Fruit fly (Drosophila melanogaster) whole organism, embryonic: Measurements from ENCODE around the gene Sqor.

Source experiments
- Abd-B ChIP-seq: fragments of 200-800 bp; sonication (Bioruptor generic); optimal IDR thresholded peaks from 2 replicates; lab custom pipeline; 2018; ENCODE audit warnings: missing biosample characterization, mild to moderate bottlenecking, missing genetic modification characterization, moderate library complexity
- Awh ChIP-seq: fragments of 200-800 bp; sonication (Bioruptor generic); IDR thresholded peaks from 2 replicates; pipeline ENCODE4, ENCODE4 v1.3.6; 2022; ENCODE audit warnings: missing biosample characterization, missing genetic modification characterization
- Blimp-1 ChIP-seq: fragments of 200-800 bp; sonication (Bioruptor generic); optimal IDR thresholded peaks from 3 replicates; lab custom pipeline; 2018; ENCODE audit warnings: missing biosample characterization, missing genetic modification characterization, mild to moderate bottlenecking, moderate library complexity, missing genetic modification reagents
- CG10431 ChIP-seq: fragments of 200-800 bp; sonication (Bioruptor generic); optimal IDR thresholded peaks from 3 replicates; lab custom pipeline; 2018; ENCODE audit warnings: missing biosample characterization, mild to moderate bottlenecking, missing genetic modification characterization
- CG11093 ChIP-seq: fragments of 200-800 bp; sonication (Bioruptor generic); IDR thresholded peaks from 3 replicates; pipeline ENCODE4 v1.3.6; 2022; ENCODE audit warnings: missing biosample characterization, missing genetic modification characterization
- CG11723 ChIP-seq: fragments of 200-800 bp; sonication (Bioruptor generic); optimal IDR thresholded peaks from 2 replicates; lab custom pipeline; 2017; ENCODE audit warnings: missing biosample characterization, mild to moderate bottlenecking, missing genetic modification characterization
- CG12236 ChIP-seq: fragments of 200-800 bp; sonication (Bioruptor generic); optimal IDR thresholded peaks from 2 replicates; lab custom pipeline; 2016; ENCODE audit warnings: missing biosample characterization, missing genetic modification characterization
- CG12769 ChIP-seq: fragments of 200-800 bp; sonication (Bioruptor generic); optimal IDR thresholded peaks from 2 replicates; lab custom pipeline; 2019; ENCODE audit warnings: missing biosample characterization, mild to moderate bottlenecking, missing genetic modification characterization, moderate library complexity
- CG13296 ChIP-seq: fragments of 200-800 bp; sonication (Bioruptor generic); optimal IDR thresholded peaks from 3 replicates; lab custom pipeline; 2018; ENCODE audit warnings: missing biosample characterization, mild to moderate bottlenecking, missing genetic modification characterization
- CG15269 ChIP-seq: fragments of 200-800 bp; sonication (Bioruptor generic); optimal IDR thresholded peaks from 2 replicates; lab custom pipeline; 2018; ENCODE audit warnings: missing biosample characterization, mild to moderate bottlenecking, missing genetic modification characterization, moderate library complexity
- CG15601 ChIP-seq: fragments of 200-800 bp; sonication (Bioruptor generic); optimal IDR thresholded peaks from 3 replicates; lab custom pipeline; 2019; ENCODE audit warnings: missing biosample characterization, mild to moderate bottlenecking, missing genetic modification characterization, moderate library complexity
- CG17829 ChIP-seq: fragments of 200-800 bp; optimal IDR thresholded peaks from 2 replicates; lab custom pipeline; 2019; ENCODE audit warnings: missing biosample characterization, mild to moderate bottlenecking, missing genetic modification characterization, moderate library complexity
- CG32772 ChIP-seq: fragments of 200-800 bp; sonication (Bioruptor generic); IDR thresholded peaks from 2 replicates; pipeline ENCODE4 v1.3.6; 2022; ENCODE audit warnings: missing biosample characterization, missing genetic modification characterization
- CG34224 ChIP-seq: fragments of 200-800 bp; sonication (Bioruptor generic); IDR thresholded peaks from 3 replicates; pipeline ENCODE4 v1.3.6; 2022; ENCODE audit warnings: missing biosample characterization, missing genetic modification characterization; ENCODE audit not compliant: partially characterized antibody
- CG3838 ChIP-seq: fragments of 200-800 bp; sonication (Bioruptor generic); optimal IDR thresholded peaks from 3 replicates; lab custom pipeline; 2016; ENCODE audit warnings: missing biosample characterization, missing genetic modification characterization
- CG4730 ChIP-seq: fragments of 200-800 bp; sonication (Bioruptor generic); IDR thresholded peaks from 2 replicates; pipeline ENCODE4 v1.3.6; 2022; ENCODE audit warnings: missing biosample characterization, missing genetic modification characterization
- CG6254 ChIP-seq: fragments of 200-800 bp; sonication (Bioruptor generic); optimal IDR thresholded peaks from 3 replicates; lab custom pipeline; 2017; ENCODE audit warnings: mild to moderate bottlenecking, missing biosample characterization, missing genetic modification reagents, missing genetic modification characterization
- CG6765 ChIP-seq: fragments of 200-800 bp; sonication (Bioruptor generic); optimal IDR thresholded peaks from 3 replicates; lab custom pipeline; 2017; ENCODE audit warnings: missing biosample characterization, mild to moderate bottlenecking, missing genetic modification characterization
- CG9727 ChIP-seq: fragments of 200-800 bp; sonication (Bioruptor generic); optimal IDR thresholded peaks from 3 replicates; lab custom pipeline; 2017; ENCODE audit warnings: missing biosample characterization, mild to moderate bottlenecking, missing genetic modification characterization
- CG9797 ChIP-seq: fragments of 200-800 bp; sonication (Bioruptor generic); optimal IDR thresholded peaks from 3 replicates; lab custom pipeline; 2018; ENCODE audit warnings: missing biosample characterization, mild to moderate bottlenecking, missing genetic modification characterization
- Dbx ChIP-seq: fragments of 200-800 bp; sonication (Bioruptor generic); IDR thresholded peaks from 3 replicates; pipeline ENCODE4 v1.3.6; 2022; ENCODE audit warnings: missing biosample characterization, missing genetic modification characterization
- E2f1 ChIP-seq: fragments of 200-800 bp; sonication (Bioruptor generic); IDR thresholded peaks from 2 replicates; pipeline ENCODE4 v1.3.6; 2022; ENCODE audit warnings: missing biosample characterization, missing genetic modification characterization
- Hey ChIP-seq: fragments of 200-800 bp; sonication (Bioruptor generic); optimal IDR thresholded peaks from 3 replicates; lab custom pipeline; 2018; ENCODE audit warnings: missing biosample characterization, mild to moderate bottlenecking, missing genetic modification characterization
- Hmx ChIP-seq: fragments of 200-800 bp; sonication (Bioruptor generic); optimal IDR thresholded peaks from 2 replicates; lab custom pipeline; 2016; ENCODE audit warnings: missing biosample characterization, missing genetic modification characterization
- Mrtf ChIP-seq: fragments of 200-800 bp; sonication (Bioruptor generic); IDR thresholded peaks from 3 replicates; pipeline ENCODE4 v1.3.6; 2022; ENCODE audit warnings: missing biosample characterization, missing genetic modification characterization
- TFAM ChIP-seq: fragments of 200-800 bp; sonication (Bioruptor generic); optimal IDR thresholded peaks from 2 replicates; lab custom pipeline; 2017; ENCODE audit warnings: missing biosample characterization, missing genetic modification characterization, inconsistent platforms
- bcd ChIP-seq: fragments of 200-800 bp; sonication (Bioruptor generic); optimal IDR thresholded peaks from 2 replicates; lab custom pipeline; 2017; ENCODE audit warnings: missing biosample characterization, mild to moderate bottlenecking, missing genetic modification characterization
- cad ChIP-seq: fragments of >200 bp; optimal IDR thresholded peaks from 2 replicates; lab custom pipeline; 2017; ENCODE audit warnings: missing biosample characterization, missing genetic modification characterization
- crp ChIP-seq, 2 experiments: fragments of 200-800 bp; sonication (Bioruptor generic); optimal IDR thresholded peaks; 2 replicates in 1 of 2; 3 replicates in 1 of 2; lab custom pipeline; 2017; ENCODE audit warnings: missing biosample characterization in 2 of 2, missing genetic modification characterization in 2 of 2, mild to moderate bottlenecking in 1 of 2, moderate library complexity in 1 of 2
- cwo ChIP-seq: fragments of 200-800 bp; sonication (Bioruptor generic); optimal IDR thresholded peaks from 3 replicates; lab custom pipeline; 2017; ENCODE audit warnings: missing biosample characterization, missing genetic modification characterization, mild to moderate bottlenecking, moderate library complexity, missing genetic modification reagents
- dimm ChIP-seq: fragments of 200-800 bp; sonication (Bioruptor generic); IDR thresholded peaks from 2 replicates; pipeline ENCODE4 v1.3.6; 2022; ENCODE audit warnings: missing biosample characterization, missing genetic modification characterization
- ems ChIP-seq: fragments of 200-800 bp; sonication (Bioruptor generic); optimal IDR thresholded peaks from 3 replicates; lab custom pipeline; 2016; ENCODE audit warnings: missing biosample characterization, missing genetic modification characterization
- ewg ChIP-seq: fragments of 200-800 bp; sonication (Bioruptor generic); optimal IDR thresholded peaks from 3 replicates; lab custom pipeline; 2017; ENCODE audit warnings: mild to moderate bottlenecking, missing biosample characterization, missing genetic modification reagents, missing genetic modification characterization
- gcm ChIP-seq: fragments of 200-800 bp; sonication (Bioruptor generic); optimal IDR thresholded peaks from 2 replicates; lab custom pipeline; 2019; ENCODE audit warnings: missing biosample characterization, mild to moderate bottlenecking, missing genetic modification characterization, moderate library complexity
- grn ChIP-seq: fragments of 200-800 bp; sonication (Bioruptor generic); optimal IDR thresholded peaks from 3 replicates; lab custom pipeline; 2017; ENCODE audit warnings: missing biosample characterization, missing genetic modification characterization
- hb ChIP-seq: fragments of 200-800 bp; sonication (Bioruptor generic); IDR thresholded peaks from 3 replicates; pipeline ENCODE4 v1.3.6; 2022; ENCODE audit warnings: missing biosample characterization, missing genetic modification characterization; ENCODE audit not compliant: partially characterized antibody
- hth ChIP-seq: fragments of >200 bp; optimal IDR thresholded peaks from 2 replicates; lab custom pipeline; 2017; ENCODE audit warnings: inconsistent platforms
- jing ChIP-seq: fragments of 200-800 bp; sonication (Bioruptor generic); optimal IDR thresholded peaks from 2 replicates; lab custom pipeline; 2018; ENCODE audit warnings: missing biosample characterization, mild to moderate bottlenecking, missing genetic modification characterization
- klu ChIP-seq: fragments of 200-800 bp; sonication (Bioruptor generic); IDR thresholded peaks from 2 replicates; pipeline ENCODE4 v1.3.6; 2022; ENCODE audit warnings: missing biosample characterization, missing genetic modification characterization
- lbe ChIP-seq: fragments of 200-800 bp; sonication (Bioruptor generic); optimal IDR thresholded peaks from 2 replicates; lab custom pipeline; 2016; ENCODE audit warnings: missing biosample characterization, mild to moderate bottlenecking, missing genetic modification characterization
- maf-S ChIP-seq: fragments of 200-800 bp; sonication (Bioruptor generic); optimal IDR thresholded peaks from 2 replicates; lab custom pipeline; 2016; ENCODE audit warnings: missing biosample characterization, missing genetic modification characterization
- mld ChIP-seq: fragments of 200-800 bp; sonication (Bioruptor generic); IDR thresholded peaks from 3 replicates; pipeline ENCODE4 v1.3.6; 2022; ENCODE audit warnings: missing biosample characterization, missing genetic modification characterization; ENCODE audit not compliant: partially characterized antibody
- oc ChIP-seq: fragments of 200-800 bp; sonication (Bioruptor generic); optimal IDR thresholded peaks from 2 replicates; lab custom pipeline; 2018; ENCODE audit warnings: missing biosample characterization, mild to moderate bottlenecking, missing genetic modification characterization, moderate library complexity
- pb ChIP-seq: fragments of 200-800 bp; sonication (Bioruptor generic); optimal IDR thresholded peaks from 3 replicates; lab custom pipeline; 2016; ENCODE audit warnings: missing biosample characterization, missing genetic modification characterization
- pfk ChIP-seq: fragments of 200-800 bp; sonication (Bioruptor generic); optimal IDR thresholded peaks from 2 replicates; lab custom pipeline; 2018; ENCODE audit warnings: missing biosample characterization, mild to moderate bottlenecking, missing genetic modification characterization, moderate library complexity
- psq ChIP-seq: fragments of 200-800 bp; sonication (Bioruptor generic); optimal IDR thresholded peaks from 2 replicates; lab custom pipeline; 2017; ENCODE audit warnings: missing biosample characterization, missing genetic modification characterization
- ro ChIP-seq: fragments of 200-800 bp; sonication (Bioruptor generic); IDR thresholded peaks from 2 replicates; pipeline ENCODE4 v1.3.6; 2022; ENCODE audit warnings: missing biosample characterization, missing genetic modification characterization
- sens-2 ChIP-seq: fragments of 200-800 bp; sonication (Bioruptor generic); IDR thresholded peaks from 2 replicates; pipeline ENCODE4 v1.3.6; 2022; ENCODE audit warnings: missing biosample characterization, missing genetic modification characterization
- tap ChIP-seq: fragments of 200-800 bp; optimal IDR thresholded peaks from 3 replicates; lab custom pipeline; 2019; ENCODE audit warnings: missing biosample characterization, mild to moderate bottlenecking, missing genetic modification characterization, moderate library complexity
- twi ChIP-seq: fragments of 200-800 bp; optimal IDR thresholded peaks from 2 replicates; lab custom pipeline; 2019; ENCODE audit warnings: missing biosample characterization, mild to moderate bottlenecking, missing genetic modification characterization, moderate library complexity

Gene Sqor

DNA sequence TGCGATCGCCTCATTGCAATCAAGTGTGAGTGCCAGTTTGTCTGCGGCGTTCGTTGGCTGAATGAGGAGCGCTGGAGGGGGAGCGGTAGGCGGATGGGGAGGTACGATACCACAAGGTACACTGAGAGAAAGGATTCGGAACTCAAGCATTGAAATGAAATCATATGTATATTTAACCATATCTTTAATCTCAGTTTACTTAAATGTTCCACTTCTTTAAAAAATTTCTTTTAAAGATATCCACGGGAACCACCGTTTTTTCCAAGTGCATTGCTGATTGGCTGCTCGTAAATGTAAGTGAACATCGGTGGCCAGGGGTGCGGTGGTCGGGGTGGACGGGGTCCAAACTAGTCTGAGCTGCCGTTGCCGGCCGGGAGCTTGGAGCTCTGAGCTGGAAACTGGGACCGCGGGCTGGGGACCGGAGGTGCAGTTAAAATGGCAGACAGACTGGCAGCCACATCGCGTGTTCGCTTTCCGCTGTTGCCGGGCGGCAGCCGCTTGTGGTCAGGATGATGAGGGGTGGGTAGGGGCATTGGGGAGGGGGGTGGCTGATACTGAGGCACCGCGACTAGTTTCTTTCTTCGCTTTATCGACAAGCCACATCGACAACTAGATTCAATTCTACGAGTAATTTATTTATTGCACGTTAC is 11.7 kb upstream of the Sqor start (continued):
- TF ChIP-seq CG11723 (GFP tag; lab: Kevin White, UChicago) (peak; percentile 96), CG32772 (GFP tag; lab: Robert Waterston, UW) (peak; percentile 97), Hey (tag; lab: Kevin White, UChicago) (peak; percentile 72), jing (peak; percentile 97), CG12769 (tag; lab: Kevin White, UChicago) (peak; percentile 98), CG4730 (GFP tag; lab: Robert Waterston, UW) (peak; percentile 93), tap (tag; lab: Kevin White, UChicago) (peak; percentile 94), hb (GFP tag; lab: Robert Waterston, UW) (no peak), sens-2 (peak; percentile 98), dimm (GFP tag; lab: Robert Waterston, UW) (peak; percentile 95), CG11093 (peak; percentile 94), Awh (GFP tag; lab: Robert Waterston, UW) (peak; percentile 99), E2f1 (GFP tag; lab: Robert Waterston, UW) (peak; percentile 96), klu (peak; percentile 87), bcd (peak; percentile 92), CG15269 (peak; percentile 96), CG13296 (GFP tag; lab: Kevin White, UChicago) (peak; percentile 82), psq (GFP tag; lab: Kevin White, UChicago) (peak; percentile 92), TFAM (GFP tag; lab: Kevin White, UChicago) (peak; percentile 86), CG12236 (peak; percentile 87), lbe (GFP tag; lab: Kevin White, UChicago) (peak; percentile 88), CG9727 (GFP tag; lab: Kevin White, UChicago) (peak; percentile 97), mld (GFP tag; lab: Robert Waterston, UW) (no peak), CG10431 (peak; percentile 92), CG17829 (tag; lab: Kevin White, UChicago) (peak; percentile 97), Abd-B (peak; percentile 98), twi (tag; lab: Kevin White, UChicago) (peak; percentile 94), ro (GFP tag; lab: Robert Waterston, UW) (peak; percentile 88), cwo (GFP tag; lab: Kevin White, UChicago) (peak; percentile 85), cad (GFP tag; lab: Kevin White, UChicago) (no peak), oc (peak; percentile 97), Dbx (GFP tag; lab: Robert Waterston, UW) (peak; percentile 79), Hmx (GFP tag; lab: Kevin White, UChicago) (peak; percentile 58), pfk (peak; percentile 30), crp (GFP tag; optimal IDR thresholded peaks at IDR 0.05; lab: Kevin White, UChicago) (peak in 1 of 2 experiments; percentile 68), ems (peak; percentile 95), CG9797 (GFP tag; lab: Kevin White, UChicago) (peak; percentile 44), CG15601 (tag; lab: Kevin White, UChicago) (peak; percentile 97), gcm (GFP tag; lab: Kevin White, UChicago) (peak; percentile 96), hth (lab: Kevin White, UChicago) (no peak), pb (peak; percentile 94), ewg (GFP tag; lab: Kevin White, UChicago) (peak; percentile 95), CG3838 (GFP tag; lab: Kevin White, UChicago) (peak; percentile 87), grn (peak; percentile 88), CG6765 (peak; percentile 42), Mrtf (peak; percentile 96), maf-S (GFP tag; lab: Kevin White, UChicago) (peak; percentile 91), CG6254 (peak; percentile 96), Blimp-1 (GFP tag; lab: Kevin White, UChicago) (peak; percentile 97), CG34224 (no peak)
